Worm (Caenorhabditis elegans) whole organism, late embryonic: Measurements from ENCODE around the gene sqst-3.

ENCODE experiments used
- F13H6.1 ChIP-seq: sonication (generic microtip); optimal IDR thresholded peaks from 2 replicates; lab custom pipeline; 2016; ENCODE audit warnings: missing genetic modification characterization, missing compliant biosample characterization
- ama-1 ChIP-seq: fragments of 150-350 bp; optimal IDR thresholded peaks from 2 replicates; lab custom pipeline; 2014
- fkh-10 ChIP-seq: fragments of 150-350 bp; optimal IDR thresholded peaks from 2 replicates; lab custom pipeline; 2014; ENCODE audit warnings: missing biosample characterization, missing genetic modification reagents, missing genetic modification characterization
- pqm-1 ChIP-seq: sonication (generic microtip); optimal IDR thresholded peaks from 2 replicates; lab custom pipeline; 2016; ENCODE audit warnings: missing genetic modification characterization, missing compliant biosample characterization
- pros-1 ChIP-seq: fragments of 150-350 bp; optimal IDR thresholded peaks from 2 replicates; lab custom pipeline; 2014; ENCODE audit warnings: missing biosample characterization, missing genetic modification reagents, missing genetic modification characterization
- unc-55 ChIP-seq: sonication (generic microtip); optimal IDR thresholded peaks from 2 replicates; lab custom pipeline; 2017; ENCODE audit warnings: missing biosample characterization, missing genetic modification reagents, missing genetic modification characterization

DNA sequence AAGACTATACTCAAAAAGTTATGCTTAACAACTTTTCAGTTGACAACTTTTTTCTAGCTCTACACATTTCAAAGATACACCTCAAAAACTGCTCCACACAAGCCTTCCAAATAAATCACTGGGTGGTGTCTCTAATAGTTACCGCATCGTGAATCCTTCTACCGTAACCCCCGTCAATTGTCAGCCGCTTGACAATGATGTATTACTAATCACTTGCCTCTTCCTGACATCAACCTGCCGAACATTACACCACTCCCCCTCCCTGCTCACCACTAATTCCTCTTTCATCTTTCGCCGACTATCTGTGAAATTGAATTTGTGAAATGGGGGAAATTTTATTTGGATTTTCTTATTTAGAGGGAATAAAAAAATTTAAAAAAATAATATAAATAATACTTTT lies 48.9 kb upstream of the sqst-3 start:
- TF ChIP-seq pros-1 (no peak), F13H6.1 (tag; lab: Kevin White, UChicago) (no peak), pqm-1 (tag; lab: Kevin White, UChicago) (no peak), unc-55 (GFP tag; lab: Kevin White, UChicago) (peak; percentile 84), fkh-10 (GFP tag; lab: Kevin White, UChicago) (no peak), ama-1 (lab: Kevin White, UChicago) (no peak)
